Worm (Caenorhabditis elegans) whole organism, young adult: ENCODE results near the gene B0228.9.

Experiments used
- B0019.2 ChIP-seq: fragments of 200-800 bp; sonication (Bioruptor generic); conservative IDR thresholded peaks from 2 replicates; pipeline ENCODE4 v1.3.6; 2022; ENCODE audit warnings: missing genetic modification reagents, missing genetic modification characterization, missing compliant biosample characterization
- B0035.1 ChIP-seq: sonication (generic microtip); optimal IDR thresholded peaks from 2 replicates; lab custom pipeline; 2016; ENCODE audit warnings: missing genetic modification characterization, mild to moderate bottlenecking, missing compliant biosample characterization, missing genotype, missing genetic modification reagents
- D2030.7 ChIP-seq: fragments of 200-800 bp; sonication (Bioruptor generic); IDR thresholded peaks from 2 replicates; pipeline ENCODE4 v1.3.6; 2022; ENCODE audit warnings: missing genetic modification reagents, missing genetic modification characterization, missing compliant biosample characterization
- F22D6.2 ChIP-seq: sonication (generic microtip); optimal IDR thresholded peaks from 2 replicates; lab custom pipeline; 2016; ENCODE audit warnings: mild to moderate bottlenecking, missing genetic modification characterization, missing compliant biosample characterization
- F33H1.4 ChIP-seq: fragments of 200-800 bp; sonication (Bioruptor generic); IDR thresholded peaks from 2 replicates; pipeline ENCODE4 v1.3.6; 2022; ENCODE audit warnings: missing genetic modification reagents, missing genetic modification characterization, missing compliant biosample characterization
- F37B4.10 ChIP-seq: fragments of 200-800 bp; sonication (Bioruptor generic); IDR thresholded peaks from 2 replicates; pipeline ENCODE4 v1.3.6; 2022; ENCODE audit warnings: missing genetic modification characterization, missing compliant biosample characterization
- F49E8.2 ChIP-seq: sonication (generic microtip); optimal IDR thresholded peaks from 3 replicates; lab custom pipeline; 2017; ENCODE audit warnings: missing genetic modification characterization, mild to moderate bottlenecking, missing compliant biosample characterization, antibody characterized with exemption, moderate library complexity; ENCODE audit not compliant: insufficient read depth
- F52B5.7 ChIP-seq: sonication (generic microtip); optimal IDR thresholded peaks from 2 replicates; lab custom pipeline; 2016; ENCODE audit warnings: mild to moderate bottlenecking, missing genetic modification characterization, missing compliant biosample characterization
- F57A8.1 ChIP-seq: fragments of 200-800 bp; sonication (Bioruptor generic); optimal IDR thresholded peaks from 2 replicates; lab custom pipeline; 2018; ENCODE audit warnings: mild to moderate bottlenecking, missing genetic modification characterization, moderate library complexity, missing compliant biosample characterization
- Y56A3A.18 ChIP-seq: fragments of 200-800 bp; sonication (Bioruptor generic); IDR thresholded peaks from 2 replicates; pipeline ENCODE4 v1.3.6; 2022; ENCODE audit warnings: missing genetic modification reagents, missing genetic modification characterization, missing compliant biosample characterization
- akir-1 ChIP-seq: fragments of 200-800 bp; sonication (Bioruptor generic); optimal IDR thresholded peaks from 2 replicates; lab custom pipeline; 2018; ENCODE audit warnings: mild to moderate bottlenecking, missing genetic modification characterization, moderate library complexity, missing compliant biosample characterization
- ama-1 ChIP-seq, 3 experiments: fragments of 150-350 bp in 1 of 3; sonication (generic microtip) in 2 of 3; optimal IDR thresholded peaks; 2 replicates each; lab custom pipeline; 2014 to 2018; ENCODE audit warnings: missing biosample characterization in 2 of 3, missing genetic modification characterization in 2 of 3, missing genetic modification reagents in 2 of 3
- aptf-2 ChIP-seq: fragments of 200-800 bp; sonication (Bioruptor generic); conservative IDR thresholded peaks from 2 replicates; pipeline ENCODE4 v1.3.6; 2022; ENCODE audit warnings: missing genetic modification reagents, missing genetic modification characterization, missing compliant biosample characterization
- atf-7 ChIP-seq: sonication (generic microtip); optimal IDR thresholded peaks from 2 replicates; lab custom pipeline; 2017; ENCODE audit warnings: mild to moderate bottlenecking, missing genetic modification characterization, missing compliant biosample characterization
- athp-1 ChIP-seq: sonication (generic microtip); optimal IDR thresholded peaks from 2 replicates; lab custom pipeline; 2017; ENCODE audit warnings: mild to moderate bottlenecking, missing genetic modification characterization, missing compliant biosample characterization
- attf-6 ChIP-seq: fragments of 200-800 bp; sonication (Bioruptor generic); IDR thresholded peaks from 2 replicates; pipeline ENCODE4 v1.3.6; 2022; ENCODE audit warnings: missing genetic modification reagents, missing genetic modification characterization, missing compliant biosample characterization
- bed-1 ChIP-seq: fragments of 200-800 bp; sonication (Bioruptor generic); IDR thresholded peaks from 2 replicates; pipeline ENCODE4 v1.3.6; 2022; ENCODE audit warnings: missing genetic modification reagents, missing genetic modification characterization, missing compliant biosample characterization
- cebp-1 ChIP-seq, 2 experiments: fragments of 200-800 bp in 1 of 2; sonication (Bioruptor generic) in 1 of 2; sonication (generic microtip) in 1 of 2; IDR thresholded peaks in 1 of 2; optimal IDR thresholded peaks in 1 of 2; 2 replicates each; pipeline versions ENCODE4 v1.3.6 to Lab custom; 2017 to 2022; ENCODE audit warnings: missing compliant biosample characterization in 2 of 2, missing genetic modification characterization in 2 of 2, mild to moderate bottlenecking in 1 of 2, missing genetic modification reagents in 1 of 2, moderate library complexity in 1 of 2
- ceh-40 ChIP-seq: fragments of 200-800 bp; sonication (Bioruptor generic); IDR thresholded peaks from 2 replicates; pipeline ENCODE4 v1.3.6; 2022; ENCODE audit warnings: missing genetic modification characterization, missing compliant biosample characterization
- dpl-1 ChIP-seq: fragments of 150-350 bp; optimal IDR thresholded peaks from 2 replicates; lab custom pipeline; 2014; ENCODE audit warnings: missing biosample characterization, missing genetic modification reagents, missing genetic modification characterization
- egrh-3 ChIP-seq: fragments of 200-800 bp; sonication (Bioruptor generic); IDR thresholded peaks from 2 replicates; pipeline ENCODE4 v1.3.6; 2022; ENCODE audit warnings: missing genetic modification reagents, missing genetic modification characterization, missing compliant biosample characterization
- ekl-4 ChIP-seq: fragments of 200-800 bp; sonication (Bioruptor generic); IDR thresholded peaks from 2 replicates; pipeline ENCODE4 v1.3.6; 2022; ENCODE audit warnings: missing genetic modification reagents, missing genetic modification characterization, missing compliant biosample characterization
- lir-1 ChIP-seq: fragments of 200-800 bp; sonication (Bioruptor generic); conservative IDR thresholded peaks from 2 replicates; pipeline ENCODE4 v1.3.6; 2022; ENCODE audit warnings: missing genetic modification reagents, missing genetic modification characterization, missing compliant biosample characterization
- lsy-27 ChIP-seq: sonication (generic microtip); optimal IDR thresholded peaks from 2 replicates; lab custom pipeline; 2017; ENCODE audit warnings: missing genetic modification characterization, mild to moderate bottlenecking, missing compliant biosample characterization, antibody characterized with exemption, missing genotype, borderline replicate concordance; ENCODE audit not compliant: insufficient read depth
- madf-10 ChIP-seq: sonication (generic microtip); optimal IDR thresholded peaks from 2 replicates; lab custom pipeline; 2016; ENCODE audit warnings: mild to moderate bottlenecking, missing genetic modification characterization, missing compliant biosample characterization
- mcd-1 ChIP-seq: fragments of 200-800 bp; sonication (Bioruptor generic); IDR thresholded peaks from 2 replicates; pipeline ENCODE4 v1.3.6; 2022; ENCODE audit warnings: missing genetic modification reagents, missing genetic modification characterization, missing compliant biosample characterization
- mel-28 ChIP-seq: sonication (generic microtip); optimal IDR thresholded peaks from 2 replicates; lab custom pipeline; 2016; ENCODE audit warnings: borderline replicate concordance, mild to moderate bottlenecking, missing genetic modification characterization, missing compliant biosample characterization
- nhr-120 ChIP-seq: fragments of 200-800 bp; sonication (Bioruptor generic); IDR thresholded peaks from 2 replicates; pipeline ENCODE4 v1.3.6; 2022; ENCODE audit warnings: missing genetic modification characterization, missing compliant biosample characterization
- nhr-179 ChIP-seq: sonication (generic microtip); optimal IDR thresholded peaks from 2 replicates; lab custom pipeline; 2016; ENCODE audit warnings: mild to moderate bottlenecking, missing genetic modification characterization, missing compliant biosample characterization
- nhr-27 ChIP-seq: fragments of 200-800 bp; sonication (Bioruptor generic); optimal IDR thresholded peaks from 2 replicates; lab custom pipeline; 2018; ENCODE audit warnings: mild to moderate bottlenecking, missing genetic modification characterization, moderate library complexity, missing compliant biosample characterization
- pbrm-1 ChIP-seq: fragments of 200-800 bp; sonication (Bioruptor generic); IDR thresholded peaks from 2 replicates; pipeline ENCODE4 v1.3.6; 2022; ENCODE audit warnings: missing genetic modification reagents, missing genetic modification characterization, missing compliant biosample characterization
- rcor-1 ChIP-seq: fragments of 200-800 bp; sonication (Bioruptor generic); IDR thresholded peaks from 2 replicates; pipeline ENCODE4 v1.3.6; 2022; ENCODE audit warnings: missing genetic modification reagents, missing genetic modification characterization, missing compliant biosample characterization
- rpc-1 ChIP-seq, 2 experiments: fragments of 150-350 bp in 1 of 2; sonication (generic microtip) in 1 of 2; optimal IDR thresholded peaks; 2 replicates each; lab custom pipeline; 2014 to 2018; ENCODE audit warnings: missing biosample characterization in 1 of 2, missing genetic modification characterization in 1 of 2, missing genetic modification reagents in 1 of 2, missing genotype in 1 of 2
- somi-1 ChIP-seq: fragments of 200-800 bp; sonication (Bioruptor generic); optimal IDR thresholded peaks from 2 replicates; lab custom pipeline; 2018; ENCODE audit warnings: mild to moderate bottlenecking, missing genetic modification characterization, missing compliant biosample characterization
- tbp1 ChIP-seq: fragments of 200-800 bp; sonication (Bioruptor generic); optimal IDR thresholded peaks from 2 replicates; lab custom pipeline; 2018; ENCODE audit warnings: mild to moderate bottlenecking, missing genetic modification characterization, missing compliant biosample characterization
- ztf-26 ChIP-seq: sonication (generic microtip); optimal IDR thresholded peaks from 2 replicates; lab custom pipeline; 2017; ENCODE audit warnings: missing genetic modification characterization, missing compliant biosample characterization

The B0228.9 gene

DNA sequence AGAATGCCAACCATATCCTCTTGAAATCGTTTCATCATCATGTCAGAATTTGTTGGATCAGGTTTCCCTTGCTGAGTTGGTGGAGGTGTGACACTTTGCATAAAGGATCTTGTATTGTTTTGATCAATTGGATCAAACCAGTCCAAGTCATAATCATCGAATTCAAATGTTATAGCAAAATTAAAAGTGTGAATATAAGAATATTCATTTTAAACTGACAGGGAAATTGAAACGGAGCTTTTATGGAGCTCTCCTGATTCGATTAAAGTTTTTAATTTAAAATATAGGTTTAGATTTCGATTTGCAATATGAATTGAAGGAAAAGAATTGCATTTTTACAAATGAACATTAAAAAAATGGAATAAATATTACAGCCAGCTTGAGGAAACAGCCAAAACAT is at the start of gene B0228.9:
B0228.9 (minus strand) TSS at position 101 of the 400 bp plus-strand sequence.
- TF ChIP-seq bed-1 (GFP tag; lab: Robert Waterston, UW) (no peak), somi-1 (GFP tag; lab: Kevin White, UChicago) (no peak), rpc-1 (optimal IDR thresholded peaks at IDR 0.05; lab: Kevin White, UChicago) (no peak), rpc-1 (tag; optimal IDR thresholded peaks at IDR 0.05; lab: Kevin White, UChicago) (no peak), F49E8.2 (no peak), ceh-40 (GFP tag; lab: Robert Waterston, UW) (no peak), nhr-179 (tag; lab: Kevin White, UChicago) (no peak), mel-28 (tag; lab: Kevin White, UChicago) (no peak), F22D6.2 (no peak), mcd-1 (GFP tag; lab: Robert Waterston, UW) (no peak), cebp-1 (GFP tag; IDR thresholded peaks at IDR 0.05; lab: Robert Waterston, UW) (no peak), cebp-1 (tag; optimal IDR thresholded peaks at IDR 0.05; lab: Kevin White, UChicago) (no peak), akir-1 (GFP tag; lab: Kevin White, UChicago) (no peak), F52B5.7 (tag; lab: Kevin White, UChicago) (no peak)

ce11 chrII:7813237-7813636 is 49.8 kb upstream of the B0228.9 start:
- TF ChIP-seq attf-6 (GFP tag; lab: Robert Waterston, UW) (no peak), madf-10 (tag; lab: Kevin White, UChicago) (no peak), nhr-120 (GFP tag; lab: Robert Waterston, UW) (no peak), nhr-27 (no peak), lir-1 (GFP tag; lab: Robert Waterston, UW) (no peak), atf-7 (no peak), F37B4.10 (GFP tag; lab: Robert Waterston, UW) (no peak), aptf-2 (GFP tag; lab: Robert Waterston, UW) (no peak), tbp1 (GFP tag; lab: Kevin White, UChicago) (no peak), F57A8.1 (GFP tag; lab: Kevin White, UChicago) (no peak), B0035.1 (tag; lab: Kevin White, UChicago) (no peak), D2030.7 (GFP tag; lab: Robert Waterston, UW) (no peak), F33H1.4 (GFP tag; lab: Robert Waterston, UW) (no peak), egrh-3 (GFP tag; lab: Robert Waterston, UW) (no peak), pbrm-1 (GFP tag; lab: Robert Waterston, UW) (no peak), ztf-26 (tag; lab: Kevin White, UChicago) (no peak), athp-1 (no peak), B0019.2 (no peak), rcor-1 (GFP tag; lab: Robert Waterston, UW) (no peak)

ce11 chrII:7812332-7812731 is 48.9 kb upstream of the B0228.9 start:
- 0 out of 2 replicates have a peak, but pooled peaks have one; percentile 19 for TF ChIP-seq Y56A3A.18 (GFP tag; lab: Robert Waterston, UW)
- no peak for TF ChIP-seq ama-1 (optimal IDR thresholded peaks at IDR 0.05; lab: Kevin White, UChicago)
- TF ChIP-seq ama-1 (GFP tag; optimal IDR thresholded peaks at IDR 0.05; lab: Kevin White, UChicago), result no peak
- TF ChIP-seq dpl-1 (GFP tag; lab: Kevin White, UChicago), result no peak
- no peak for TF ChIP-seq lsy-27 (tag; lab: Kevin White, UChicago)
- TF ChIP-seq ekl-4 (GFP tag; lab: Robert Waterston, UW), result no peak
